Worm (Caenorhabditis elegans) whole organism, young adult: ENCODE results near the gene cyp-33C3.

Experiments used
- F10E7.11 ChIP-seq: sonication (generic microtip); optimal IDR thresholded peaks from 2 replicates; lab custom pipeline; 2017; ENCODE audit warnings: mild to moderate bottlenecking, missing genetic modification characterization, moderate library complexity, missing compliant biosample characterization
- T26A5.8 ChIP-seq: sonication (generic microtip); optimal IDR thresholded peaks from 2 replicates; lab custom pipeline; 2016; ENCODE audit warnings: missing genetic modification characterization, missing compliant biosample characterization
- efl-1 ChIP-seq: fragments of 150-350 bp; optimal IDR thresholded peaks from 2 replicates; lab custom pipeline; 2014; ENCODE audit warnings: missing biosample characterization, missing genetic modification reagents, missing genetic modification characterization
- egl-44 ChIP-seq: fragments of 200-800 bp; sonication (Bioruptor generic); IDR thresholded peaks from 2 replicates; pipeline ENCODE4 v1.3.6; 2022; ENCODE audit warnings: missing genetic modification reagents, missing genetic modification characterization, missing compliant biosample characterization
- ets-4 ChIP-seq: fragments of 200-800 bp; sonication (Bioruptor generic); optimal IDR thresholded peaks from 2 replicates; lab custom pipeline; 2018; ENCODE audit warnings: mild to moderate bottlenecking, missing genetic modification characterization, missing compliant biosample characterization
- gei-17 ChIP-seq: fragments of 200-800 bp; sonication (Bioruptor generic); optimal IDR thresholded peaks from 2 replicates; lab custom pipeline; 2018; ENCODE audit warnings: mild to moderate bottlenecking, missing genetic modification characterization, missing compliant biosample characterization
- him-1 ChIP-seq: sonication (generic microtip); optimal IDR thresholded peaks from 2 replicates; lab custom pipeline; 2016; ENCODE audit warnings: missing genotype, missing genetic modification reagents, missing genetic modification characterization, missing compliant biosample characterization
- lin-35 ChIP-seq, 3 experiments: fragments of 150-350 bp in 2 of 3; sonication (generic microtip) in 1 of 3; optimal IDR thresholded peaks; 2 replicates each; lab custom pipeline; 2014 to 2018; ENCODE audit warnings: missing biosample characterization in 3 of 3, missing genetic modification characterization in 3 of 3, missing genetic modification reagents in 3 of 3
- lsl-1 ChIP-seq: fragments of 200-800 bp; sonication (Bioruptor generic); optimal IDR thresholded peaks from 2 replicates; lab custom pipeline; 2018; ENCODE audit warnings: mild to moderate bottlenecking, missing genetic modification characterization, moderate library complexity, missing compliant biosample characterization
- nhr-90 ChIP-seq: sonication (generic microtip); optimal IDR thresholded peaks from 2 replicates; lab custom pipeline; 2016; ENCODE audit warnings: missing genotype, mild to moderate bottlenecking, missing genetic modification characterization, missing compliant biosample characterization

- no peak for TF ChIP-seq nhr-90
- TF ChIP-seq ets-4 (GFP tag; lab: Kevin White, UChicago) = no peak
- no peak for TF ChIP-seq him-1 (tag; lab: Kevin White, UChicago)
- TF ChIP-seq lin-35 (GFP tag; optimal IDR thresholded peaks at IDR 0.05; lab: Kevin White, UChicago) = no peak
- TF ChIP-seq T26A5.8 (tag; lab: Kevin White, UChicago) = no peak
- no peak for TF ChIP-seq F10E7.11
- no peak for TF ChIP-seq lsl-1 (GFP tag; lab: Kevin White, UChicago)
- TF ChIP-seq efl-1 = no peak
- TF ChIP-seq gei-17 = no peak
- TF ChIP-seq egl-44 (GFP tag; lab: Robert Waterston, UW) = no peak
Measured at ce11 chrV:2238012-2238411, 4.6 kb upstream of the cyp-33C3 start.
